Worm (Caenorhabditis elegans) whole organism, young adult: ENCODE data around the gene otub-1.
"Not testable (repeated sequence)": the region's sequence is repeated elsewhere in the genome, so short reads cannot be mapped to it uniquely, and the experiment has no call there.

Experiments
- B0019.2 ChIP-seq: fragments of 200-800 bp; sonication (Bioruptor generic); conservative IDR thresholded peaks from 2 replicates; pipeline ENCODE4 v1.3.6; 2022; ENCODE audit warnings: missing genetic modification reagents, missing genetic modification characterization, missing compliant biosample characterization
- B0035.1 ChIP-seq: sonication (generic microtip); optimal IDR thresholded peaks from 2 replicates; lab custom pipeline; 2016; ENCODE audit warnings: missing genetic modification characterization, mild to moderate bottlenecking, missing compliant biosample characterization, missing genotype, missing genetic modification reagents
- D2030.7 ChIP-seq: fragments of 200-800 bp; sonication (Bioruptor generic); IDR thresholded peaks from 2 replicates; pipeline ENCODE4 v1.3.6; 2022; ENCODE audit warnings: missing genetic modification reagents, missing genetic modification characterization, missing compliant biosample characterization
- F23B12.7 ChIP-seq: sonication (generic microtip); optimal IDR thresholded peaks from 2 replicates; lab custom pipeline; 2017; ENCODE audit warnings: missing genetic modification characterization, mild to moderate bottlenecking, missing compliant biosample characterization, antibody characterized with exemption, moderate library complexity; ENCODE audit not compliant: insufficient read depth
- Y79H2A.3 ChIP-seq: fragments of 200-800 bp; sonication (Bioruptor generic); conservative IDR thresholded peaks from 2 replicates; pipeline ENCODE4 v1.3.6; 2022; ENCODE audit warnings: missing genetic modification reagents, missing genetic modification characterization, missing compliant biosample characterization
- aptf-2 ChIP-seq: fragments of 200-800 bp; sonication (Bioruptor generic); conservative IDR thresholded peaks from 2 replicates; pipeline ENCODE4 v1.3.6; 2022; ENCODE audit warnings: missing genetic modification reagents, missing genetic modification characterization, missing compliant biosample characterization
- atf-7 ChIP-seq: sonication (generic microtip); optimal IDR thresholded peaks from 2 replicates; lab custom pipeline; 2017; ENCODE audit warnings: mild to moderate bottlenecking, missing genetic modification characterization, missing compliant biosample characterization
- cebp-1 ChIP-seq, 2 experiments: fragments of 200-800 bp in 1 of 2; sonication (Bioruptor generic) in 1 of 2; sonication (generic microtip) in 1 of 2; IDR thresholded peaks in 1 of 2; optimal IDR thresholded peaks in 1 of 2; 2 replicates each; pipeline versions ENCODE4 v1.3.6 to Lab custom; 2017 to 2022; ENCODE audit warnings: missing compliant biosample characterization in 2 of 2, missing genetic modification characterization in 2 of 2, mild to moderate bottlenecking in 1 of 2, missing genetic modification reagents in 1 of 2, moderate library complexity in 1 of 2
- ceh-100 ChIP-seq: fragments of 200-800 bp; sonication (Bioruptor generic); IDR thresholded peaks from 2 replicates; pipeline ENCODE4 v1.3.6; 2022; ENCODE audit warnings: missing genetic modification reagents, missing genetic modification characterization, missing compliant biosample characterization
- egl-44 ChIP-seq: fragments of 200-800 bp; sonication (Bioruptor generic); IDR thresholded peaks from 2 replicates; pipeline ENCODE4 v1.3.6; 2022; ENCODE audit warnings: missing genetic modification reagents, missing genetic modification characterization, missing compliant biosample characterization
- ekl-4 ChIP-seq: fragments of 200-800 bp; sonication (Bioruptor generic); IDR thresholded peaks from 2 replicates; pipeline ENCODE4 v1.3.6; 2022; ENCODE audit warnings: missing genetic modification reagents, missing genetic modification characterization, missing compliant biosample characterization
- fkh-3 ChIP-seq: sonication (generic microtip); optimal IDR thresholded peaks from 2 replicates; lab custom pipeline; 2016; ENCODE audit warnings: mild to moderate bottlenecking, missing genetic modification characterization, missing compliant biosample characterization
- him-1 ChIP-seq: sonication (generic microtip); optimal IDR thresholded peaks from 2 replicates; lab custom pipeline; 2016; ENCODE audit warnings: missing genotype, missing genetic modification reagents, missing genetic modification characterization, missing compliant biosample characterization
- hmg-1.2 ChIP-seq: fragments of 200-800 bp; sonication (Bioruptor generic); IDR thresholded peaks from 2 replicates; pipeline ENCODE4 v1.3.6; 2022; ENCODE audit warnings: missing genetic modification reagents, missing genetic modification characterization, missing compliant biosample characterization
- let-526 ChIP-seq: fragments of 200-800 bp; sonication (Bioruptor generic); IDR thresholded peaks from 2 replicates; pipeline ENCODE4 v1.3.6; 2022; ENCODE audit warnings: missing genetic modification reagents, missing genetic modification characterization, missing compliant biosample characterization
- lin-54 ChIP-seq: fragments of 200-800 bp; sonication (Bioruptor generic); optimal IDR thresholded peaks from 2 replicates; lab custom pipeline; 2018; ENCODE audit warnings: mild to moderate bottlenecking, missing genetic modification characterization, missing compliant biosample characterization
- mel-28 ChIP-seq: sonication (generic microtip); optimal IDR thresholded peaks from 2 replicates; lab custom pipeline; 2016; ENCODE audit warnings: borderline replicate concordance, mild to moderate bottlenecking, missing genetic modification characterization, missing compliant biosample characterization
- nfyb-1 ChIP-seq: fragments of 200-800 bp; sonication (Bioruptor generic); IDR thresholded peaks from 2 replicates; pipeline ENCODE4 v1.3.6; 2022; ENCODE audit warnings: missing genetic modification reagents, missing genetic modification characterization, missing compliant biosample characterization
- pbrm-1 ChIP-seq: fragments of 200-800 bp; sonication (Bioruptor generic); IDR thresholded peaks from 2 replicates; pipeline ENCODE4 v1.3.6; 2022; ENCODE audit warnings: missing genetic modification reagents, missing genetic modification characterization, missing compliant biosample characterization
- rpc-1 ChIP-seq, 2 experiments: fragments of 150-350 bp in 1 of 2; sonication (generic microtip) in 1 of 2; optimal IDR thresholded peaks; 2 replicates each; lab custom pipeline; 2014 to 2018; ENCODE audit warnings: missing biosample characterization in 1 of 2, missing genetic modification characterization in 1 of 2, missing genetic modification reagents in 1 of 2, missing genotype in 1 of 2
- snpc-1.1 ChIP-seq: sonication (generic microtip); optimal IDR thresholded peaks from 2 replicates; lab custom pipeline; 2017; ENCODE audit warnings: missing genetic modification characterization, mild to moderate bottlenecking, missing compliant biosample characterization, antibody characterized with exemption, moderate library complexity, missing genotype, missing genetic modification reagents; ENCODE audit not compliant: insufficient read depth
- snpc-1.3 ChIP-seq: sonication (generic microtip); optimal IDR thresholded peaks from 2 replicates; lab custom pipeline; 2017; ENCODE audit warnings: missing genetic modification characterization, mild to moderate bottlenecking, missing compliant biosample characterization, antibody characterized with exemption, moderate library complexity, missing genotype, missing genetic modification reagents; ENCODE audit not compliant: insufficient read depth
- snpc-4 ChIP-seq, 5 experiments: fragments of 150-350 bp in 1 of 5; sonication (generic microtip) in 4 of 5; optimal IDR thresholded peaks; 2 replicates each; lab custom pipeline; 2014 to 2018; ENCODE audit warnings: missing genetic modification characterization in 5 of 5, missing biosample characterization in 3 of 5, antibody characterized with exemption in 2 of 5, mild to moderate bottlenecking in 2 of 5, missing compliant biosample characterization in 2 of 5, missing genotype in 2 of 5, moderate library complexity in 2 of 5, missing genetic modification reagents in 1 of 5
- sptf-2 ChIP-seq: fragments of 200-800 bp; sonication (Bioruptor generic); optimal IDR thresholded peaks from 2 replicates; lab custom pipeline; 2018; ENCODE audit warnings: mild to moderate bottlenecking, missing genetic modification characterization, missing compliant biosample characterization
- tlf-1 ChIP-seq: fragments of 200-800 bp; sonication (Bioruptor generic); optimal IDR thresholded peaks from 2 replicates; lab custom pipeline; 2018; ENCODE audit warnings: mild to moderate bottlenecking, missing genetic modification characterization, missing compliant biosample characterization
- xnd-1 ChIP-seq: sonication (generic microtip); optimal IDR thresholded peaks from 2 replicates; lab custom pipeline; 2016; ENCODE audit warnings: missing genotype, missing genetic modification reagents, missing genetic modification characterization, missing compliant biosample characterization
- ztf-28 ChIP-seq: fragments of 200-800 bp; sonication (Bioruptor generic); IDR thresholded peaks from 2 replicates; pipeline ENCODE4 v1.3.6; 2022; ENCODE audit warnings: missing genetic modification reagents, missing genetic modification characterization, missing compliant biosample characterization

Gene otub-1

DNA sequence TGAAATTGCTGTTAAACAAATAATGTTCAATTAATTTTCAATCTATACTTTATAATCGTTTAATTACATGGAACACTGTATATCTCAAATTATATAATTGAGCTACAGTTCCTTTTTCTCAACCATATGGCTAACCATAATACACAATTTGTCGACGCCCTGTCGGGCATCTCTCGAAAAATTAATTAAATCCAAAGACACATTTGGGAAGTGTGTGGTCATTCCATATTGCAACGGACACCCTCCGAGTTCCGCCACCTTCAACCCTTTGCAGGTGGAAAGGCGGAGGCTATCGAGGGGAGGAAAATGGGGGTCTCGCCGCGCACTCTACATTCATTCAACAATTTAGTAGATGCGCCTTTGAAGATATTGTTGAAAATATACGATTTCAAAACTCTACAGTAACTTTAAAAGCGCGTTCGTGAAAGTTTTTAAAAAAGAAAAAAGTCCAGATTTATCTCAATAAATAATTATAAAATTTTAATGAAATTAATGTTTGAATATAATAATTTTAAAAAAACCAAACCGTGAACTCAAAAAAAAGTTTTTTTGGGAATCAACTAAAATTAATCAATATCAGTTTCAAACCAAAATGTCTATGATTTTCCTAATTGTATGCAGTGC is 37.1 kb upstream of the otub-1 start, which contains the start of gene F14H8.8 (continued):
- TF ChIP-seq snpc-1.1 (peak; percentile 97), F23B12.7 (tag; lab: Kevin White, UChicago) (peak; percentile 33), tlf-1 (GFP tag; lab: Kevin White, UChicago) (peak; percentile 30), rpc-1 (optimal IDR thresholded peaks at IDR 0.05; lab: Kevin White, UChicago) (no peak), rpc-1 (tag; optimal IDR thresholded peaks at IDR 0.05; lab: Kevin White, UChicago) (peak; percentile 13), him-1 (tag; lab: Kevin White, UChicago) (peak; percentile 93), D2030.7 (peak; percentile 73), ekl-4 (GFP tag; lab: Robert Waterston, UW) (peak; percentile 77; the same call in 1 of the 2 replicates), xnd-1 (tag; lab: Kevin White, UChicago) (peak; percentile 46), lin-54 (GFP tag; lab: Kevin White, UChicago) (peak; percentile 47)

DNA sequence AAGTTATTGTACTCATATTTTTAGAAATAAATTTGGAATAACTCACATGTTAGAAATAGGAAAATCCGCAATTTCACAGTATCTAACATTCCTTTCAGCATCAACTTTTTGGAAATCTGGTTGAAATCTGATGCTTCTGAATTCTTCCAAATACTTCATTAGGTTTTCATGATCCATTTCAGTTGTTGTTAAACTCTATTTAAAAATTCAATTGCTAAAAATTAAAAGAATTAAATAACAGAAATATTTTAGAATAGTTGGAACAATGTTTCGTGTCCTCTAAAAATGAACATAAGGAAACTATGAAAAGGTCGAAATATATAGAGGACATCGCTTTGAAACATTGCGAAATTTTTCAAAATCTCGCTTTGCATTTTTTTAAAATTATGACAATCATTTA is 34.7 kb upstream of the otub-1 start, which contains the start of gene cng-1:
Gene cng-1 (minus strand): TSS at position 101 of the 400 bp plus-strand sequence.
- not testable (repeated sequence) for TF ChIP-seq B0035.1; snpc-1.1; sptf-2 (GFP tag; lab: Kevin White, UChicago)

DNA sequence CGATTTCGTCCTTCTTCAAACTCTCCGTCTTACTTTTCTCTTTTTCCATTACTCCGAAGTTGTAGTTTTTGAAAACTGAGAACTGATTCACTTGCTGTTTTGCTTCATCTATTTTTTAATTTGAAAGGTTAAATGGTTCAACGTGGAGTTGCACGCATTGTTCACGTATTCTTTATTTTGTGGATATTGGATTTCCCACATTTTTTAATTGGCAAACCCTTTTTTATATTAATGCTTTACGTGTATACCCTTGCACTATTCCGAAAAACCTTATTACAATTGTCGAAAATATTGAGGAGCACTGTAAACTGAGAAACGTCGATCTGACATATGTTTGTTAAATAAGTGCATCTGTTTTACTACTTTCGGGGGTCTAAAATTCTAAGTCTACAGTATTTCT is 29.3 kb upstream of the otub-1 start, which contains the start of gene melo-3:
Gene melo-3 (minus strand): TSS at position 101 of the 400 bp plus-strand sequence.
- TF ChIP-seq Y79H2A.3 (GFP tag; lab: Robert Waterston, UW); let-526 (GFP tag; lab: Robert Waterston, UW); atf-7: not testable (repeated sequence)

DNA sequence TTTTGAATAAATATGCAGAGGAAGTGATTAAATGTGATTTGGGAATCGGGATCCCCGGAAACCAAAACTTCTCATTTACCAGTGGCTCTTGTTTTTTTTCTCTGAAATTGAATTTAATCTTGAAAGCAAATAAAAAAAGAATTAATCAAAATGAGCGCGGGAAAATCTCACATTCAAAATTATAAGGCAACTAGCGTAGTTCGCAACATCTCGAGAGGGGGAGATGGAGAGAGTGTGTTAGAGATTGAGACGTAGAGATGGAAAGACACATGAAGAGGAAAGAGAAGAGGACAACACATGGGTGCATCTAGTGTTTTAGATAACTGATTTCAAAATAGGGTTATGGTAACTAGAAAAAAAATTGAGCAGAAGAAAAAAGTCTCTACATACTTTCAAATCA is 18.0 kb upstream of the otub-1 start, which contains the start of gene sdc-3:
Gene sdc-3 (minus strand): TSS at position 101 of the 400 bp plus-strand sequence.
- TF ChIP-seq ekl-4 (GFP tag; lab: Robert Waterston, UW) (no peak), snpc-4 (GFP tag; optimal IDR thresholded peaks at IDR 0.05; lab: Kevin White, UChicago) (no peak), snpc-4 (tag; optimal IDR thresholded peaks at IDR 0.05; lab: Kevin White, UChicago) (no peak), ztf-28 (GFP tag; lab: Robert Waterston, UW) (no peak), him-1 (tag; lab: Kevin White, UChicago) (no peak), sptf-2 (GFP tag; lab: Kevin White, UChicago) (no peak), ceh-100 (GFP tag; lab: Robert Waterston, UW) (no peak), hmg-1.2 (GFP tag; lab: Robert Waterston, UW) (peak; percentile 76; the same call in 1 of the 2 replicates)

DNA sequence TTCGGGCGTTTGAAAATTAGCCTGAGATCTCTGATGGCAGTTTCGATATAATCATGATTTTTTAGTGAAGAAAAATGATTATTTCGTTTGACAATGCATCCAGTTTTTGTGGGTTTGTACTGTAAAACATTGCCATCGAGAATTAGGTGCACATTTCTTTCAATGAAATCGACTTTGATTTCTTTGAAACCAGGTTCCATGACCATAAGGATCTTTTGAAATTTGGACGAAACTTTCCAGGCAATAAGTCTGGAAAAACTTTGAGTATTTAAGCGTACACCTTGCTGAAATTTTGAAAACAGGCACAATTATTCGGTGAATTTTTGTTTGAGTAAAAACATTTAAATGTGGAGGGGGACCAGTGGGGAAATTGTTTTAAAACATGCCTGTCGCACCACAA is 14.4 kb upstream of the otub-1 start:
- TF ChIP-seq atf-7 = no peak

DNA sequence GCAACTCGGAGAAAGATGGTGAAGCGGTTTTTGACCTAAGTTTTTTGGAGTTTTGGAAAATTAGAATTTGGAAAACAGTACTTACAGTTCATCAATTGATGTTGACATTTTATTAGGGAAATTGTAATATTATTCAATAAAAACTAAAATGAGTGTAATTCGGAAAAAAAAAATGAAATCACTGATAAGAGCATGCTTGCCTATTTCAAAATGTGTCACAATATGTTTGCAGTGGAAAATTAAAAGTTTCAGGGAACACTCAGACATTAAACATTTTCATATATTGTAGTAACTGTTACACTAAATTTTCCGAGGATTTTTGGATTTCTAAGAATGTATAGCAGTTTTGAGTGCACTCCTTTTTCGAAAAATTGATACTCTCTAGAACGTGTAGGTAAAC is 13.7 kb upstream of the otub-1 start, which contains the start of the genes fbxa-82 and C25D7.5:
Gene fbxa-82 (minus strand): TSS at position 163 of the 400 bp plus-strand sequence.
Gene C25D7.5 (plus strand): TSS at position 283 of the 400 bp plus-strand sequence.
- TF ChIP-seq aptf-2 (GFP tag; lab: Robert Waterston, UW) (no peak), cebp-1 (GFP tag; IDR thresholded peaks at IDR 0.05; lab: Robert Waterston, UW) (0 out of 2 replicates have a peak, but pooled peaks have one; percentile 26), cebp-1 (tag; optimal IDR thresholded peaks at IDR 0.05; lab: Kevin White, UChicago) (no peak), mel-28 (tag; lab: Kevin White, UChicago) (no peak), egl-44 (GFP tag; lab: Robert Waterston, UW) (no peak)

DNA sequence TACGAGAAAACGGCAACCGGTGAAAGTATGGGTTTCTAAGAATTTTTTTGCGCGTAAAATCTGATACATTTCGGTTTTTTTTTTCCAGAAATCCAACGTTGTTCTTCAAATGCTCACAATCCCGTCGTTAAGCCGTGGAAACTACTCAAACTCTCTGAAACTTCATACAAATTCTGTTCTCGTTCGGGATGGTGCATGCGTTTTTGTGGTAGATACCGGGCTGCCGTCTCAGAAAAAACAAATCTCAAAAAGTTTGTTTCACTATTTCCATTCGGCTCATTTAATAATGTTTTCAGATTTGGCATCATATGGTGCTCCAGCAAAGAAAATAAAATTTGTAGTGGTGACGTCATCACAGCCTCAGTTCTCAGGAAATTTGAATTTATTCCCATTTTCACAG is 11.4 kb upstream of the otub-1 start:
- no peak for TF ChIP-seq nfyb-1 (GFP tag; lab: Robert Waterston, UW)
- no peak for TF ChIP-seq snpc-1.3 (tag; lab: Kevin White, UChicago)
- no peak for TF ChIP-seq fkh-3
- no peak for TF ChIP-seq pbrm-1 (GFP tag; lab: Robert Waterston, UW)
- no peak for TF ChIP-seq B0019.2 (GFP tag; lab: Robert Waterston, UW)
- no peak for TF ChIP-seq hmg-1.2 (GFP tag; lab: Robert Waterston, UW)
